Worm (Caenorhabditis elegans): Measurements from ENCODE around the gene cysl-3.

cysl-3 gene

ce11 chrV:3805961-3806360, 30.0 kb upstream of the cysl-3 start, which contains the start of gene srw-7:
TSS of gene srw-7 (plus strand) at chrV:3806261.
- TF ChIP-seq nhr-12 (tag; optimal IDR thresholded peaks at IDR 0.05) (no peak), elt-1 (tag; optimal IDR thresholded peaks at IDR 0.05; ENCODE audit: borderline replicate concordance, insufficient read depth) (no peak), cnd-1 (tag; optimal IDR thresholded peaks at IDR 0.05) (no peak), ces-1 (GFP tag; optimal IDR thresholded peaks at IDR 0.05) (no peak), lin-32 (GFP tag; optimal IDR thresholded peaks at IDR 0.05) (no peak), nhr-2 (tag; optimal IDR thresholded peaks at IDR 0.05) (no peak), pha-4 (tag; optimal IDR thresholded peaks at IDR 0.05) (no peak), nhr-28 (tag; optimal IDR thresholded peaks at IDR 0.05) (no peak)

ce11 chrV:3805499-3805898, 29.6 kb upstream of the cysl-3 start, which contains the start of gene R08F11.4:
TSS of gene R08F11.4 (minus strand) at chrV:3805527.
- TF ChIP-seq nhr-2 (tag; optimal IDR thresholded peaks at IDR 0.05) (no peak), zip-8 (tag; optimal IDR thresholded peaks at IDR 0.05) (peak; percentile 83), bed-3 (GFP tag; optimal IDR thresholded peaks at IDR 0.05) (no peak), ceh-83 (GFP tag; optimal IDR thresholded peaks at IDR 0.05) (no peak), unc-120 (tag; optimal IDR thresholded peaks at IDR 0.05; ENCODE audit: poor library complexity, severe bottlenecking) (no peak), flh-1 (GFP tag; optimal IDR thresholded peaks at IDR 0.05) (no peak), pha-4 (tag; optimal IDR thresholded peaks at IDR 0.05) (no peak)

- no peak for TF ChIP-seq hlh-1 (tag; optimal IDR thresholded peaks at IDR 0.05)
- TF ChIP-seq ztf-11 (tag; optimal IDR thresholded peaks at IDR 0.05) = no peak
- TF ChIP-seq lsy-2 (tag; optimal IDR thresholded peaks at IDR 0.05) = no peak
- no peak for TF ChIP-seq lin-32 (GFP tag; optimal IDR thresholded peaks at IDR 0.05)
- no peak for TF ChIP-seq elt-3 (tag; optimal IDR thresholded peaks at IDR 0.05)
- no peak for TF ChIP-seq ham-2 (GFP tag; optimal IDR thresholded peaks at IDR 0.05)
- no peak for TF ChIP-seq sem-2 (GFP tag; optimal IDR thresholded peaks at IDR 0.05)
- no peak for TF ChIP-seq drap-1 (GFP tag; optimal IDR thresholded peaks at IDR 0.05)
- TF ChIP-seq unc-62 (GFP tag; optimal IDR thresholded peaks at IDR 0.05) = no peak
Measured at ce11 chrV:3803343-3803742, 27.4 kb upstream of the cysl-3 start, which contains the start of gene cyp-33C8. TSS of gene cyp-33C8 (minus strand) at chrV:3803542.

ce11 chrV:3801787-3802417, 26.0 kb upstream of the cysl-3 start:
- TF ChIP-seq tbx-8 (GFP tag; optimal IDR thresholded peaks at IDR 0.05) = no peak

ce11 chrV:3800378-3800777, 24.4 kb upstream of the cysl-3 start, which contains the start of gene srt-30:
TSS of gene srt-30 (minus strand) at chrV:3800478.
- no peak for TF ChIP-seq ceh-39 (tag; optimal IDR thresholded peaks at IDR 0.05)
- no peak for TF ChIP-seq hlh-1 (tag; optimal IDR thresholded peaks at IDR 0.05)
- no peak for TF ChIP-seq blmp-1 (tag; optimal IDR thresholded peaks at IDR 0.05)
- no peak for TF ChIP-seq flh-1 (GFP tag; optimal IDR thresholded peaks at IDR 0.05)
- TF ChIP-seq unc-62 (GFP tag; optimal IDR thresholded peaks at IDR 0.05) = no peak
- TF ChIP-seq nhr-2 (tag; optimal IDR thresholded peaks at IDR 0.05) = no peak
- TF ChIP-seq sptf-1 (tag; optimal IDR thresholded peaks at IDR 0.05) = no peak
- TF ChIP-seq snpc-4 (tag; optimal IDR thresholded peaks at IDR 0.05) = no peak
- TF ChIP-seq mep-1 (tag; optimal IDR thresholded peaks at IDR 0.05) = no peak
- no peak for TF ChIP-seq nhr-28 (tag; optimal IDR thresholded peaks at IDR 0.05)
- TF ChIP-seq unc-39 (tag; optimal IDR thresholded peaks at IDR 0.05) = no peak
- no peak for TF ChIP-seq mls-2 (tag; optimal IDR thresholded peaks at IDR 0.05)
- no peak for TF ChIP-seq bed-3 (GFP tag; optimal IDR thresholded peaks at IDR 0.05)
- TF ChIP-seq ceh-43 (GFP tag; optimal IDR thresholded peaks at IDR 0.05) = no peak
- TF ChIP-seq ceh-83 (GFP tag; optimal IDR thresholded peaks at IDR 0.05) = no peak
- TF ChIP-seq lin-13 (tag; optimal IDR thresholded peaks at IDR 0.05) = no peak
- no peak for TF ChIP-seq drap-1 (GFP tag; optimal IDR thresholded peaks at IDR 0.05)
- no peak for TF ChIP-seq ham-2 (GFP tag; optimal IDR thresholded peaks at IDR 0.05)
